Fruit fly (Drosophila melanogaster) S2 (cell line): Measurements from ENCODE around the gene COX5A.

Source experiments
- CG8478 ChIP-seq: fragments of >200 bp; optimal IDR thresholded peaks from 2 replicates; lab custom pipeline; 2018
- CTCF ChIP-seq, 2 experiments: fragments of >200 bp; optimal IDR thresholded peaks; 2 replicates each; lab custom pipeline; 2018

DNA sequence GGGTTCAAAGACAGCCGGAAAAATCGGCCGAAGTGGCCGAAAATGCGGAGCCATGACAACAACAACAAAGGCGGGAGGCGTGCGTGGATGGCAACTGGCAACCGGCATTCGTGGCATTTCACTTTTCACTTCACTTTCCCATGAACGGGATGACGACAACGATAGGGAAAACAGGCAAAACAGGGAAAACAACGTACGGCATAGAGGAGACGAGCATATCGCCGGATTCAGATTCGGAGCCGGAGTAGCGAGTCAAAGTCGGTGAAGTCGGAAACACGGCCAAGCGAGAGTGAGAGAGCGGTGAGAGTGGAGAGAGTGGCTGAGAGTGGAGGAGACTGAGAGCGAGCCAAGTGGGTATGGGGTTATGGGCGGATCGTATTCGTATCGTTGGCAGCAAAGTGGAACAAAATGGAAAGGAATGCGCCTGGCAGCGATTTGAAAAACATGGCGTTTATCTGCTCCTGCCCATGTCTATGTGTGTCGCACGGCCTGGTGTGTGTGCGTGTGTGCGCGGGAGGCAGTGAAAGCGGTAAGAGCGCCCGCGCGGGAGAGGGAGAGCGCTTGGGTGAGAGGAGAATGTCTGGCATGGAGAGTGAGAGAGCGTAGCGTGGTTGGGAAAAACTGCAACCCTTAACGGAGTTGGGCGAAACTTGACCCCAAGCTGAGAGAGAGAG lies 45.7 kb upstream of the COX5A start:
- TF ChIP-seq CTCF (optimal IDR thresholded peaks at IDR 0.05; lab: Kevin White, UChicago) (no peak), CG8478 (lab: Kevin White, UChicago) (no peak)
